Fruit fly (Drosophila melanogaster): ENCODE measurements around the gene zormin.

dm6 chr3L:2089751-2090510, 61.6 kb downstream of the zormin start:
- TF ChIP-seq usp (GFP tag; optimal IDR thresholded peaks at IDR 0.05) = no peak
- no peak for TF ChIP-seq pan (optimal IDR thresholded peaks at IDR 0.05)
- no peak for TF ChIP-seq Dll (optimal IDR thresholded peaks at IDR 0.05)
- TF ChIP-seq CG8478 (optimal IDR thresholded peaks at IDR 0.05) = no peak
- TF ChIP-seq psq (optimal IDR thresholded peaks at IDR 0.05) = no peak
- TF ChIP-seq EcR (GFP tag; optimal IDR thresholded peaks at IDR 0.05) = no peak

Measured in whole organism.